Worm (Caenorhabditis elegans): ENCODE data around the gene dlc-2.

DNA sequence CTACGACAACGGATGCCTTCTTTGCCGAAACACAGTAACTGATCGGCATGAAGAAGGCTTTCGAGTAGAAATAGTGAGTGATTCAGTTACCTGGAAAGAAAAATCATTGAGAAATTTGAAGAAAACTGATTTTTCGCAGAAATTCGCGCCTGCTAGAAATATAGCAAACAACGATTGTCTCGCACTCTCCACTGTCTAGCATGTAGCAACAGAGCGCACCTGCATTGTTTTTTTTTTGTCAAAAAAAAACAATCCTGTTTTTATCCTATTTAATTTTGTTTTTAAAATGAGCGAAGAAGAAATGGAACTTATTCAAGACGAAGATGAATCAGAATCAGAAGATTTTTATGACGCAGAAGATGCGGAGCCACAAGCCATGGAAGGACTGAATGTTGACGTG is 9.7 kb upstream of the dlc-2 start, which contains the start of the genes ddb-1 and M18.6:
- TF ChIP-seq unc-42 (tag; optimal IDR thresholded peaks at IDR 0.05) (no peak), ets-4 (tag; optimal IDR thresholded peaks at IDR 0.05) (no peak), ztf-16 (tag; optimal IDR thresholded peaks at IDR 0.05) (no peak), ceh-18 (tag; optimal IDR thresholded peaks at IDR 0.05) (no peak), tbx-2 (tag; optimal IDR thresholded peaks at IDR 0.05) (no peak), rnt-1 (tag; optimal IDR thresholded peaks at IDR 0.05) (no peak)
